Worm (Caenorhabditis elegans) whole organism, L1 larva: ENCODE measurements around the gene hpo-26.

Experiments used
- C34B4.2 ChIP-seq: sonication (generic microtip); optimal IDR thresholded peaks from 2 replicates; lab custom pipeline; 2017; ENCODE audit warnings: mild to moderate bottlenecking, missing genetic modification characterization, missing compliant biosample characterization
- elt-2 ChIP-seq: sonication (generic microtip); optimal IDR thresholded peaks from 2 replicates; lab custom pipeline; 2016; ENCODE audit warnings: missing genetic modification characterization, mild to moderate bottlenecking, inconsistent platforms, missing compliant biosample characterization, missing genetic modification reagents
- fkh-10 ChIP-seq: sonication (generic microtip); optimal IDR thresholded peaks from 2 replicates; lab custom pipeline; 2017; ENCODE audit warnings: missing biosample characterization, missing genetic modification reagents, missing genetic modification characterization
- fos-1 ChIP-seq: fragments of 150-350 bp; optimal IDR thresholded peaks from 2 replicates; lab custom pipeline; 2014; ENCODE audit warnings: missing biosample characterization, missing genetic modification characterization
- lin-39 ChIP-seq: fragments of 150-350 bp; optimal IDR thresholded peaks from 2 replicates; lab custom pipeline; 2014; ENCODE audit warnings: missing biosample characterization, missing genetic modification reagents, missing genetic modification characterization
- nhr-76 ChIP-seq: sonication (generic microtip); optimal IDR thresholded peaks from 2 replicates; lab custom pipeline; 2017; ENCODE audit warnings: missing biosample characterization, missing genetic modification characterization
- nhr-77 ChIP-seq: fragments of 150-350 bp; optimal IDR thresholded peaks from 2 replicates; lab custom pipeline; 2014; ENCODE audit warnings: missing biosample characterization, missing genetic modification characterization
- snpc-4 ChIP-seq: fragments of 150-350 bp; optimal IDR thresholded peaks from 2 replicates; lab custom pipeline; 2014; ENCODE audit warnings: missing biosample characterization, missing genetic modification characterization
- sptf-1 ChIP-seq: fragments of 150-350 bp; optimal IDR thresholded peaks from 2 replicates; lab custom pipeline; 2014; ENCODE audit warnings: missing biosample characterization, missing genetic modification characterization
- unc-130 ChIP-seq: fragments of 150-350 bp; optimal IDR thresholded peaks from 2 replicates; lab custom pipeline; 2017; ENCODE audit warnings: missing biosample characterization, missing genetic modification characterization, inconsistent platforms

- no peak for TF ChIP-seq fkh-10 (GFP tag; lab: Kevin White, UChicago)
- no peak for TF ChIP-seq nhr-77 (tag; lab: Kevin White, UChicago)
- no peak for TF ChIP-seq unc-130 (tag; lab: Kevin White, UChicago)
- no peak for TF ChIP-seq snpc-4 (tag; lab: Kevin White, UChicago)
- no peak for TF ChIP-seq C34B4.2
- no peak for TF ChIP-seq elt-2
- TF ChIP-seq nhr-76 (tag; lab: Kevin White, UChicago): no peak
- TF ChIP-seq sptf-1 (tag; lab: Kevin White, UChicago): no peak
- no peak for TF ChIP-seq lin-39 (tag; lab: Kevin White, UChicago)
- no peak for TF ChIP-seq fos-1 (tag; lab: Kevin White, UChicago)
These were observed 26.5 kb downstream of the hpo-26 start for ce11 chrV:6506238-6506956.
